Fruit fly (Drosophila melanogaster): Measurements from ENCODE around the gene JhI-21.

The JhI-21 gene

dm6 chr2L:12038177-12038581 is 17.7 kb downstream of the JhI-21 start, which contains the start of gene Tom70 (continued):
- TF ChIP-seq CG34376 (GFP tag; optimal IDR thresholded peaks at IDR 0.05) (no peak), CG1832 (GFP tag; optimal IDR thresholded peaks at IDR 0.05) (no peak), Atf6 (GFP tag; IDR thresholded peaks at IDR 0.05) (no peak), CG17802 (tag; optimal IDR thresholded peaks at IDR 0.05) (no peak), CG8388 (GFP tag; optimal IDR thresholded peaks at IDR 0.05) (no peak), CG11093 (GFP tag; IDR thresholded peaks at IDR 0.05) (no peak), CG12744 (GFP tag; optimal IDR thresholded peaks at IDR 0.05) (no peak), CG11456 (GFP tag; IDR thresholded peaks at IDR 0.05) (no peak), CG12299 (tag; optimal IDR thresholded peaks at IDR 0.05) (no peak), CG16813 (GFP tag; IDR thresholded peaks at IDR 0.05; ENCODE audit: partially characterized antibody) (peak; percentile 51), br (optimal IDR thresholded peaks at IDR 0.05) (no peak), MTF-1 (GFP tag; optimal IDR thresholded peaks at IDR 0.05; ENCODE audit: borderline replicate concordance) (no peak), CG11696 (GFP tag; IDR thresholded peaks at IDR 0.05) (no peak), CHES-1-like (GFP tag; optimal IDR thresholded peaks at IDR 0.05) (no peak), pfk (GFP tag; optimal IDR thresholded peaks at IDR 0.05) (no peak), Fer2 (tag; optimal IDR thresholded peaks at IDR 0.05) (no peak), exex (tag; optimal IDR thresholded peaks at IDR 0.05) (no peak), Ravus (GFP tag; IDR thresholded peaks at IDR 0.05) (no peak), croc (GFP tag; conservative IDR thresholded peaks at IDR 0.05) (no peak), CG1603 (tag; optimal IDR thresholded peaks at IDR 0.05) (no peak), CG10462 (GFP tag; optimal IDR thresholded peaks at IDR 0.05) (no peak), CG8924 (tag; optimal IDR thresholded peaks at IDR 0.05) (no peak), CG14860 (GFP tag; IDR thresholded peaks at IDR 0.05; ENCODE audit: partially characterized antibody) (no peak), gro (GFP tag; optimal IDR thresholded peaks at IDR 0.05) (no peak), Pdp1 (GFP tag; optimal IDR thresholded peaks at IDR 0.05) (peak in 1 of 2 experiments; percentile 94), cwo (GFP tag; optimal IDR thresholded peaks at IDR 0.05) (no peak), CG30020 (tag; optimal IDR thresholded peaks at IDR 0.05) (peak; percentile 5), Dp (GFP tag; optimal IDR thresholded peaks at IDR 0.05) (peak; percentile 36), ci (GFP tag; IDR thresholded peaks at IDR 0.05) (no peak), CG18619 (GFP tag; optimal IDR thresholded peaks at IDR 0.05) (no peak), CG33213 (GFP tag; optimal IDR thresholded peaks at IDR 0.05) (no peak), CG3838 (GFP tag; optimal IDR thresholded peaks at IDR 0.05) (no peak), Dll (GFP tag; IDR thresholded peaks at IDR 0.05; ENCODE audit: partially characterized antibody) (peak; percentile 63; the same call in 3 of the 4 replicates), Fer3 (tag; optimal IDR thresholded peaks at IDR 0.05) (no peak), Sry-δ (GFP tag; optimal IDR thresholded peaks at IDR 0.05) (peak; percentile 58), dm (GFP tag; optimal IDR thresholded peaks at IDR 0.05) (peak; percentile 56), amos (GFP tag; IDR thresholded peaks at IDR 0.05; ENCODE audit: partially characterized antibody) (peak; percentile 54; the same call in 1 of the 2 replicates), caup (GFP tag; optimal IDR thresholded peaks at IDR 0.05; ENCODE audit: severe bottlenecking) (no peak), ewg (GFP tag; optimal IDR thresholded peaks at IDR 0.05) (no peak), Doc3 (GFP tag; IDR thresholded peaks at IDR 0.05; ENCODE audit: partially characterized antibody) (peak; percentile 44; the same call in 1 of the 3 replicates), CTCF (GFP tag; optimal IDR thresholded peaks at IDR 0.05) (no peak), sd (tag; optimal IDR thresholded peaks at IDR 0.05) (no peak), sug (tag; optimal IDR thresholded peaks at IDR 0.05) (peak; percentile 88), luna (GFP tag; optimal IDR thresholded peaks at IDR 0.05) (no peak), pan (optimal IDR thresholded peaks at IDR 0.05) (no peak), pan (GFP tag; optimal IDR thresholded peaks at IDR 0.05 in 1 of 2, IDR thresholded peaks at IDR 0.05 in 1 of 2) (no peak), TFAM (GFP tag; optimal IDR thresholded peaks at IDR 0.05) (no peak), Scr (GFP tag; IDR thresholded peaks at IDR 0.05; ENCODE audit: partially characterized antibody) (peak; percentile 58), fd96Cb (tag; optimal IDR thresholded peaks at IDR 0.05) (no peak), HLH54F (GFP tag; optimal IDR thresholded peaks at IDR 0.05) (no peak), peb (GFP tag; IDR thresholded peaks at IDR 0.05) (no peak)
